Fruit fly (Drosophila melanogaster) whole organism, adult: ENCODE data around the gene Meltrin.

Experiments used
- CG12768 ChIP-seq: fragments of 200-800 bp; sonication (Bioruptor generic); optimal IDR thresholded peaks from 2 replicates; lab custom pipeline; 2017; ENCODE audit warnings: missing biosample characterization, missing genetic modification characterization, mild to moderate bottlenecking, moderate library complexity, missing genetic modification reagents
- Crg-1 ChIP-seq: fragments of 200-800 bp; sonication (Bioruptor generic); optimal IDR thresholded peaks from 2 replicates; lab custom pipeline; 2016; ENCODE audit warnings: missing biosample characterization, missing genetic modification characterization
- Hr96 ChIP-seq: fragments of 200-800 bp; sonication (Bioruptor generic); optimal IDR thresholded peaks from 2 replicates; lab custom pipeline; 2016; ENCODE audit warnings: missing biosample characterization, missing genetic modification characterization
- ovo ChIP-seq: fragments of 200-800 bp; sonication (Bioruptor generic); optimal IDR thresholded peaks from 2 replicates; lab custom pipeline; 2016; ENCODE audit warnings: missing biosample characterization, missing genetic modification characterization
- toe ChIP-seq: fragments of 200-800 bp; sonication (Bioruptor generic); optimal IDR thresholded peaks from 2 replicates; lab custom pipeline; 2016; ENCODE audit warnings: missing biosample characterization, missing genetic modification characterization

- TF ChIP-seq CG12768 (GFP tag; lab: Kevin White, UChicago): no peak
- no peak for TF ChIP-seq Hr96 (GFP tag; lab: Kevin White, UChicago)
- no peak for TF ChIP-seq toe (GFP tag; lab: Kevin White, UChicago)
- TF ChIP-seq ovo (GFP tag; lab: Kevin White, UChicago): no peak
- TF ChIP-seq Crg-1: no peak
Observed at dm6 chr3R:14731781-14732100, 34.6 kb upstream of the Meltrin start.
